Worm (Caenorhabditis elegans): ENCODE results near the gene sssh-1.

DNA sequence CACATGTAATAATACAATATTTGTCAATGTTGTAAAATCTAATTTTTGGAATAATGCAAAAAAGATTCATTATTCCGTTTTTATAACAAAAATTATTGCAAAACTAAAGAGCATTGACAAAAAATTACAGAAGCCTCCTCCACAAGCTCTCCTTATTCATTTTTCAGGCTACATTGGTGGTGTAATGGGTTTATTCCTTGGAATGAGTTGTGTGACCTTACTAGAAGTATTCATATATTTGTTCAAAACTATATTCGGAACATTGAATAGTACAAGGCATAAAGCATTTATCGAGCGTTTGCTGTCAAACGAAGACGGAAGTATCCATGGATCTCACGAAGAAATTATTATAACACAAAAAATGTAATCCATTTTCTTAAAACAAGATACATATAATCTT is 23.9 kb upstream of the sssh-1 start:
- no peak for TF ChIP-seq sox-2 (GFP tag; IDR thresholded peaks at IDR 0.05)
- TF ChIP-seq lin-11 (tag; optimal IDR thresholded peaks at IDR 0.05): no peak
- no peak for TF ChIP-seq fax-1 (tag; optimal IDR thresholded peaks at IDR 0.05)
- no peak for TF ChIP-seq K02D7.2 (tag; optimal IDR thresholded peaks at IDR 0.05)
- no peak for TF ChIP-seq fkh-6 (tag; optimal IDR thresholded peaks at IDR 0.05)
- TF ChIP-seq fkh-10 (GFP tag; optimal IDR thresholded peaks at IDR 0.05): no peak
- no peak for TF ChIP-seq tbx-2 (tag; optimal IDR thresholded peaks at IDR 0.05)
- no peak for TF ChIP-seq ceh-22 (tag; optimal IDR thresholded peaks at IDR 0.05)

All from whole organism, late embryonic.